Worm (Caenorhabditis elegans): ENCODE results near the gene W03A5.2.

- TF ChIP-seq pha-4 (tag; optimal IDR thresholded peaks at IDR 0.05) (no peak), unc-130 (GFP tag; optimal IDR thresholded peaks at IDR 0.05) (no peak), chd-7 (tag; optimal IDR thresholded peaks at IDR 0.05) (no peak), F49E8.2 (tag; optimal IDR thresholded peaks at IDR 0.05; ENCODE audit: insufficient read depth) (no peak), Y95B8A.8 (GFP tag; IDR thresholded peaks at IDR 0.05) (0 out of 2 replicates have a peak, but pooled peaks have one; percentile 28), ztf-3 (GFP tag; optimal IDR thresholded peaks at IDR 0.05) (no peak)
These were observed 25.3 kb upstream of the W03A5.2 start for ce11 chrIII:5380554-5380953.
